Worm (Caenorhabditis elegans) whole organism, young adult: ENCODE measurements around the gene arl-3.

Experiments
- F55B11.4 ChIP-seq: sonication (generic microtip); optimal IDR thresholded peaks from 2 replicates; lab custom pipeline; 2016; ENCODE audit warnings: missing compliant biosample characterization, missing genetic modification characterization, borderline replicate concordance; ENCODE audit not compliant: insufficient read depth
- ekl-4 ChIP-seq: fragments of 200-800 bp; sonication (Bioruptor generic); IDR thresholded peaks from 2 replicates; pipeline ENCODE4 v1.3.6; 2022; ENCODE audit warnings: missing genetic modification reagents, missing genetic modification characterization, missing compliant biosample characterization
- lsl-1 ChIP-seq: fragments of 200-800 bp; sonication (Bioruptor generic); optimal IDR thresholded peaks from 2 replicates; lab custom pipeline; 2018; ENCODE audit warnings: mild to moderate bottlenecking, missing genetic modification characterization, moderate library complexity, missing compliant biosample characterization
- lsy-27 ChIP-seq: sonication (generic microtip); optimal IDR thresholded peaks from 2 replicates; lab custom pipeline; 2017; ENCODE audit warnings: missing genetic modification characterization, mild to moderate bottlenecking, missing compliant biosample characterization, antibody characterized with exemption, missing genotype, borderline replicate concordance; ENCODE audit not compliant: insufficient read depth

- no peak for TF ChIP-seq lsl-1 (GFP tag; lab: Kevin White, UChicago)
- no peak for TF ChIP-seq ekl-4
- TF ChIP-seq lsy-27 (tag; lab: Kevin White, UChicago) = no peak
- TF ChIP-seq F55B11.4 (tag; lab: Kevin White, UChicago) = no peak
These were observed 3.5 kb upstream of the arl-3 start for ce11 chrII:14602735-14603134.
